Worm (Caenorhabditis elegans) whole organism, L4/young adult: Measurements from ENCODE around the gene pqm-1.

Experiments
- W03F9.2 ChIP-seq: fragments of 150-350 bp; optimal IDR thresholded peaks from 2 replicates; lab custom pipeline; 2014; ENCODE audit warnings: missing biosample characterization, missing genetic modification characterization
- dao-5 ChIP-seq: sonication (generic microtip); optimal IDR thresholded peaks from 2 replicates; lab custom pipeline; 2016; ENCODE audit warnings: missing genotype, missing genetic modification characterization, moderate library complexity, missing compliant biosample characterization

DNA sequence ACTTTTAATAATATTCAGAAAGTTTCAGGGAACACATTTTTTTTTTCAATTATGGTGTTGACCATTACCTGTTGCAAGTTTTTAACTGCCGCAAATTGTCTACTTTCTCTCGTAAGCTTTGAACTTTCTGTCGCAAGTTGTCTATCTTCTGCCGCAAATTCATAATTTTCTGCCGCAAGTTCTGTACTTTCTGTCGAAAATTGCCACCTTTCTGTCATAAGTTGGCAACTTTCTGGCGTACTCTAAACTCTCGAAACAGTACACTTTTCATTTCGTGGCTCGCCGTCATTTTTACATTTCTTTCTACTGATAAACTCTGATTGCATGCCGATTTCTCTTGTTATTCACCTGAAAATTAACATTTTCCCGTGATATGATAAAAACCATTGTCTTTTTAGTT, 3.0 kb upstream of the pqm-1 start:
- no peak for TF ChIP-seq W03F9.2
- no peak for TF ChIP-seq dao-5 (tag; lab: Kevin White, UChicago)
